Worm (Caenorhabditis elegans) whole organism, L4/young adult: ENCODE results near the gene T24A6.20.

ENCODE experiments used
- W03F9.2 ChIP-seq: fragments of 150-350 bp; optimal IDR thresholded peaks from 2 replicates; lab custom pipeline; 2014; ENCODE audit warnings: missing biosample characterization, missing genetic modification characterization
- dao-5 ChIP-seq: sonication (generic microtip); optimal IDR thresholded peaks from 2 replicates; lab custom pipeline; 2016; ENCODE audit warnings: missing genotype, missing genetic modification characterization, moderate library complexity, missing compliant biosample characterization
- him-1 ChIP-seq: sonication (generic microtip); optimal IDR thresholded peaks from 2 replicates; lab custom pipeline; 2016; ENCODE audit warnings: missing genotype, missing genetic modification reagents, missing genetic modification characterization, missing compliant biosample characterization

- TF ChIP-seq him-1 (tag; lab: Kevin White, UChicago) = no peak
- TF ChIP-seq dao-5 (tag; lab: Kevin White, UChicago) = no peak
- TF ChIP-seq W03F9.2 = peak; percentile 2
These were observed 25.9 kb downstream of the T24A6.20 start, which contains the start of gene pygl-1 for ce11 chrV:3578813-3579212.
